Worm (Caenorhabditis elegans): ENCODE measurements around the gene srbc-50.
"Not testable (repeated sequence)": the region's sequence is repeated elsewhere in the genome, so short reads cannot be mapped to it uniquely, and the experiment has no call there.

DNA sequence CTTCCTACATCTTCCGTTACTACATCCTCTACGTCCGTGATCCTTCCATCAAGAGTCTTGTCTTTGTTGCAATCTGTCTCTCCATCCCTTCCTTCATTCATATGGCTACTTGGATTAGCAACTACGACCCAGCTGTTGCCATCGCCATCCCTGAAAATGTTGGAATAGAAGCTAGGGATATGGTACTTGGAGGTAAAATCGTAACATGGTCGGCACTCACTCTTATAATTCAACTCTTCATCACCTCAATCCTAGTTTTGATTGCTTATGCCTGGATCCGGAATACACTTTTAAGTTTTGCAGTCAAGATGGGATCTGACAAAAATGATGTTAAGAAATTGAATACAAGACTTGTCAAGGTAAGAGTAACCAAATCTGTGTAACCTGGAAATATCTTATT is 21.0 kb downstream of the srbc-50 start, which contains the start of gene T26E4.18:
- not testable (repeated sequence) for TF ChIP-seq ama-1 (optimal IDR thresholded peaks at IDR 0.05); ceh-36 (tag; optimal IDR thresholded peaks at IDR 0.05); flt-1 (GFP tag; IDR thresholded peaks at IDR 0.05)

Data from whole organism, early embryonic.